Worm (Caenorhabditis elegans) whole organism, young adult: ENCODE measurements around the gene fbxa-138.

Source experiments
- F10E7.11 ChIP-seq: sonication (generic microtip); optimal IDR thresholded peaks from 2 replicates; lab custom pipeline; 2017; ENCODE audit warnings: mild to moderate bottlenecking, missing genetic modification characterization, moderate library complexity, missing compliant biosample characterization
- dox-1 ChIP-seq: fragments of 200-800 bp; sonication (Bioruptor generic); IDR thresholded peaks from 2 replicates; pipeline ENCODE4 v1.3.6; 2022; ENCODE audit warnings: missing genetic modification reagents, missing genetic modification characterization, missing compliant biosample characterization
- efl-1 ChIP-seq: fragments of 150-350 bp; optimal IDR thresholded peaks from 2 replicates; lab custom pipeline; 2014; ENCODE audit warnings: missing biosample characterization, missing genetic modification reagents, missing genetic modification characterization
- pha-4 ChIP-seq: fragments of 150-350 bp; sonication (generic microtip); optimal IDR thresholded peaks from 2 replicates; lab custom pipeline; 2014; ENCODE audit warnings: missing biosample characterization, missing genetic modification reagents, missing genetic modification characterization

- TF ChIP-seq efl-1 (GFP tag; lab: Kevin White, UChicago): no peak
- TF ChIP-seq F10E7.11 (tag; lab: Kevin White, UChicago): no peak
- no peak for TF ChIP-seq pha-4 (tag; lab: Kevin White, UChicago)
- no peak for TF ChIP-seq dox-1 (GFP tag; lab: Robert Waterston, UW)
Observed at ce11 chrIII:1354523-1354922, 29.5 kb downstream of the fbxa-138 start.
